Worm (Caenorhabditis elegans) whole organism, L1 larva: ENCODE measurements around the gene msd-4.

Experiments used
- fkh-10 ChIP-seq: sonication (generic microtip); optimal IDR thresholded peaks from 2 replicates; lab custom pipeline; 2017; ENCODE audit warnings: missing biosample characterization, missing genetic modification reagents, missing genetic modification characterization
- vab-15 ChIP-seq: sonication (generic microtip); optimal IDR thresholded peaks from 2 replicates; lab custom pipeline; 2017; ENCODE audit warnings: missing genotype, mild to moderate bottlenecking, missing genetic modification characterization, missing compliant biosample characterization
- zag-1 ChIP-seq: fragments of 150-350 bp; optimal IDR thresholded peaks from 2 replicates; lab custom pipeline; 2014; ENCODE audit warnings: missing biosample characterization, missing genetic modification characterization

DNA sequence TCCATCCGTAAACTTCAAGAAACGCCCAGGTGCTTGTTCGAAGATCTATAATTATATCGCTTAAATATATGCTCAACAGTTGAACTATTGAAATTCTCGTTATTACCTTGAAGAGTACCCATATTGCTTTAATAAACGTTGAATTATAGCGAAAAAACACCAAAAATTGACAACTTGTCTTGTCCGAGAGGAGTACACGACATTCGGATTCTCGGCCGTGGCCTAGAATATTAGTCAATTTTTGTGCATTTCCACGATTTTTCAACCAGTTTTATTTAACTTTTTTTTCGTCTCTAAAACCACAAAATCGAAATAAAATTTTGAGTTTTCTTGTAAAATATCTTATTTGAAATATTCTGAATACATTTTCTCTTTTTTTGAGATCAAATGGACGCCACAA, 43.8 kb upstream of the msd-4 start, which contains the start of the genes F26F4.9 and cee-1:
- TF ChIP-seq vab-15 (tag; lab: Kevin White, UChicago) (no peak), fkh-10 (no peak), zag-1 (no peak)
